Fruit fly (Drosophila melanogaster) whole organism, prepupa: Measurements from ENCODE around the gene CG17660.

Experiments
- CG10669 ChIP-seq: fragments of 200-800 bp; sonication (Bioruptor generic); optimal IDR thresholded peaks from 3 replicates; lab custom pipeline; 2018; ENCODE audit warnings: missing biosample characterization, mild to moderate bottlenecking, missing genetic modification characterization, moderate library complexity
- CG4318 ChIP-seq: fragments of 200-800 bp; sonication (Bioruptor generic); optimal IDR thresholded peaks from 3 replicates; lab custom pipeline; 2017; ENCODE audit warnings: missing biosample characterization, mild to moderate bottlenecking, missing genetic modification characterization

DNA sequence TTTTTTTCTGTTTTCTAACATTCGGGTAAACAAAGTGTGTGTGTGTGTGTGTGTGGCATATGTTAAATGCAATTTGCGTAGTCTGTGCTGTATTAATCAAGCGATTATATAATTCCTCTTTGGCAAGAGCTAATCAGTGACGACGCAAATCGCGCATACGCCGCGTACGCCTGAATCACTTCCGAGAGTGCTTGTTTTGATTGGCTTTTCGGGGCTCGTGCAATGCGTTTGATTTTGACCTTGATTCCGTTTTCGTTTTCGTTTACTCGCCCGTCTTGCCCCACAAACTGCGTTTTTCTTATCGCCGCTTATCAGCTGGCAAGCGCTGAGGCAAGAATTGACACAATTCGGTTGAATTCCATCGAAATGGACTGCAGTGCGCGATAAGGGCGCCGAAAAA is 17.4 kb downstream of the CG17660 start:
- TF ChIP-seq CG4318, result no peak
- no peak for TF ChIP-seq CG10669 (GFP tag; lab: Kevin White, UChicago)
